Worm (Caenorhabditis elegans): ENCODE measurements around the gene madd-2.

madd-2 gene

ce11 chrV:1235355-1235754 is at the start of gene madd-2:
Gene madd-2, minus strand, starts transcription at chrV:1235455.
- TF ChIP-seq hmg-4 (GFP tag; optimal IDR thresholded peaks at IDR 0.05) (no peak), pes-1 (GFP tag; IDR thresholded peaks at IDR 0.05) (no peak), sea-1 (GFP tag; conservative IDR thresholded peaks at IDR 0.05) (no peak), aly-1 (tag; optimal IDR thresholded peaks at IDR 0.05) (no peak), tra-4 (tag; optimal IDR thresholded peaks at IDR 0.05) (no peak), flt-1 (GFP tag; IDR thresholded peaks at IDR 0.05) (no peak), hmbx-1 (tag; optimal IDR thresholded peaks at IDR 0.05) (no peak), ceh-13 (GFP tag; optimal IDR thresholded peaks at IDR 0.05) (no peak), ets-7 (tag; optimal IDR thresholded peaks at IDR 0.05) (no peak), ama-1 (optimal IDR thresholded peaks at IDR 0.05) (no peak), tbx-37 (GFP tag; conservative IDR thresholded peaks at IDR 0.05) (no peak)

ce11 chrV:1278529-1278928 is 43.3 kb upstream of the madd-2 start:
- no peak for TF ChIP-seq pes-1 (GFP tag; IDR thresholded peaks at IDR 0.05)
- no peak for TF ChIP-seq ama-1 (optimal IDR thresholded peaks at IDR 0.05)
- TF ChIP-seq aly-1 (tag; optimal IDR thresholded peaks at IDR 0.05) = no peak
- no peak for TF ChIP-seq tra-4 (tag; optimal IDR thresholded peaks at IDR 0.05)
- no peak for TF ChIP-seq ets-7 (tag; optimal IDR thresholded peaks at IDR 0.05)
- TF ChIP-seq flt-1 (GFP tag; IDR thresholded peaks at IDR 0.05) = no peak
- no peak for TF ChIP-seq tbx-37 (GFP tag; conservative IDR thresholded peaks at IDR 0.05)
- TF ChIP-seq hnd-1 (tag; optimal IDR thresholded peaks at IDR 0.05) = no peak
- no peak for TF ChIP-seq scrt-1 (GFP tag; IDR thresholded peaks at IDR 0.05)
- no peak for TF ChIP-seq ceh-13 (GFP tag; optimal IDR thresholded peaks at IDR 0.05)
- no peak for TF ChIP-seq B0310.2 (tag; optimal IDR thresholded peaks at IDR 0.05)
- no peak for TF ChIP-seq hmbx-1 (tag; optimal IDR thresholded peaks at IDR 0.05)
- TF ChIP-seq ceh-36 (tag; optimal IDR thresholded peaks at IDR 0.05) = no peak
- TF ChIP-seq tbx-11 (GFP tag; IDR thresholded peaks at IDR 0.05) = no peak
- no peak for TF ChIP-seq sea-1 (GFP tag; conservative IDR thresholded peaks at IDR 0.05)

ce11 chrV:1277926-1278325 is 42.7 kb upstream of the madd-2 start:
- TF ChIP-seq pes-1 (GFP tag; IDR thresholded peaks at IDR 0.05) (no peak), flt-1 (GFP tag; IDR thresholded peaks at IDR 0.05) (no peak), B0310.2 (tag; optimal IDR thresholded peaks at IDR 0.05) (no peak), tbx-37 (GFP tag; conservative IDR thresholded peaks at IDR 0.05) (no peak), tbx-11 (GFP tag; IDR thresholded peaks at IDR 0.05) (no peak), tra-4 (tag; optimal IDR thresholded peaks at IDR 0.05) (no peak), hmg-4 (GFP tag; optimal IDR thresholded peaks at IDR 0.05) (no peak), ama-1 (optimal IDR thresholded peaks at IDR 0.05) (no peak), F13C5.2 (tag; optimal IDR thresholded peaks at IDR 0.05) (no peak), hmbx-1 (tag; optimal IDR thresholded peaks at IDR 0.05) (no peak), hnd-1 (tag; optimal IDR thresholded peaks at IDR 0.05) (no peak), ets-7 (tag; optimal IDR thresholded peaks at IDR 0.05) (no peak)

ce11 chrV:1275924-1276323 is 40.7 kb upstream of the madd-2 start, which contains the start of gene Y75B7B.2:
Gene Y75B7B.2, minus strand, starts transcription at chrV:1276024.
- TF ChIP-seq ceh-36 (tag; optimal IDR thresholded peaks at IDR 0.05) = no peak
- no peak for TF ChIP-seq F13C5.2 (tag; optimal IDR thresholded peaks at IDR 0.05)

ce11 chrV:1270611-1271010 is 35.4 kb upstream of the madd-2 start, which contains the start of gene Y75B7B.1:
Gene Y75B7B.1, plus strand, starts transcription at chrV:1270911.
- no peak for TF ChIP-seq ets-7 (tag; optimal IDR thresholded peaks at IDR 0.05)
- no peak for TF ChIP-seq sea-1 (GFP tag; conservative IDR thresholded peaks at IDR 0.05)
- no peak for TF ChIP-seq tbx-37 (GFP tag; conservative IDR thresholded peaks at IDR 0.05)
- no peak for TF ChIP-seq B0310.2 (tag; optimal IDR thresholded peaks at IDR 0.05)
- TF ChIP-seq ceh-13 (GFP tag; optimal IDR thresholded peaks at IDR 0.05) = no peak
- TF ChIP-seq scrt-1 (GFP tag; IDR thresholded peaks at IDR 0.05) = no peak

- TF ChIP-seq aly-1 (tag; optimal IDR thresholded peaks at IDR 0.05) (no peak), ceh-36 (tag; optimal IDR thresholded peaks at IDR 0.05) (peak; percentile 80)
Observed at ce11 chrV:1266540-1266939, 31.3 kb upstream of the madd-2 start.

ce11 chrV:1263939-1264823 is 28.9 kb upstream of the madd-2 start, which contains the start of the genes rab-1 and C39F7.5:
Gene rab-1, minus strand, starts transcription at chrV:1263989.
Gene C39F7.5, plus strand, starts transcription at chrV:1264773.
- TF ChIP-seq sea-1 (GFP tag; conservative IDR thresholded peaks at IDR 0.05) = no peak
- peak; percentile 5 for TF ChIP-seq F13C5.2 (tag; optimal IDR thresholded peaks at IDR 0.05)
- no peak for TF ChIP-seq hmg-4 (GFP tag; optimal IDR thresholded peaks at IDR 0.05)

ce11 chrV:1263078-1263732 is 27.9 kb upstream of the madd-2 start:
- no peak for TF ChIP-seq aly-1 (tag; optimal IDR thresholded peaks at IDR 0.05)
- no peak for TF ChIP-seq hmg-4 (GFP tag; optimal IDR thresholded peaks at IDR 0.05)
- no peak for TF ChIP-seq B0310.2 (tag; optimal IDR thresholded peaks at IDR 0.05)
- TF ChIP-seq hmbx-1 (tag; optimal IDR thresholded peaks at IDR 0.05) = no peak
- no peak for TF ChIP-seq scrt-1 (GFP tag; IDR thresholded peaks at IDR 0.05)
- no peak for TF ChIP-seq ceh-13 (GFP tag; optimal IDR thresholded peaks at IDR 0.05)
- no peak for TF ChIP-seq F13C5.2 (tag; optimal IDR thresholded peaks at IDR 0.05)

All from whole organism, early embryonic.